Worm (Caenorhabditis elegans): Measurements from ENCODE around the gene mnm-2.

ce11 chrX:7430483-7430882, 5.8 kb upstream of the mnm-2 start:
- TF ChIP-seq lag-1 (GFP tag; IDR thresholded peaks at IDR 0.05): no peak
- TF ChIP-seq ztf-28 (GFP tag; IDR thresholded peaks at IDR 0.05): no peak
- no peak for TF ChIP-seq ZK185.1 (tag; optimal IDR thresholded peaks at IDR 0.05; ENCODE audit: poor library complexity, severe bottlenecking)
- TF ChIP-seq egl-44 (GFP tag; IDR thresholded peaks at IDR 0.05): no peak
- no peak for TF ChIP-seq attf-3 (GFP tag; conservative IDR thresholded peaks at IDR 0.05)
- TF ChIP-seq F49E8.2 (tag; optimal IDR thresholded peaks at IDR 0.05; ENCODE audit: insufficient read depth): no peak
- no peak for TF ChIP-seq madf-8 (GFP tag; conservative IDR thresholded peaks at IDR 0.05)

All from whole organism, young adult.